Worm (Caenorhabditis elegans): ENCODE results near the gene srw-71.

DNA sequence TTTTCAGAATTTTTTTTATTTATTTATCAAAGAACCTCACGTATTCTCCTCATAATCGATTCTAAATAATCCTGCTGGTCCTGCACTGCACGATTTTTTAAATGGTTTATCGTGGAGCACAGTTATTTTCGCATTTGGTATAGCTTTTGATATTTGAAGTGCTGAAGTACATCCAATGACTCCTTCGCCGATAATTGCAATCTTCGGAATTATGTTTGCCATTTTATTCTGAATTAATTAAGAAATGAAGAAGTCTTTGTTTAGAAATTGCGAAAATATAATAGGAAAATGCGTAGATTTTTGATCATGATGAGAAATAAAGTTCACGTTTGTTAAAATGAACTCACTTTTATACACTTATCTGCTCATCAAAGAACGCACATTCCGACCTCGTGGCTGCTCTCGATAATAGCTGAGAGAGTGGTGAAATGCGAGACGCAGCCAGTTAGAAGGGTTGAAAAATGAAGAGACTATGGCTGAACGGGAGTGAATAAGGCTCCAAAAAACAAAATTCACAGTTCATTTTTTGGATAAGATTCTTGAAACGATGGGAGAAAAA is 4.0 kb upstream of the srw-71 start:
- no peak for TF ChIP-seq med-1 (GFP tag; optimal IDR thresholded peaks at IDR 0.05; ENCODE audit: insufficient read depth)
- no peak for TF ChIP-seq ztf-23 (GFP tag; IDR thresholded peaks at IDR 0.05)

Data from whole organism, midembryonic.